Fruit fly (Drosophila melanogaster): Measurements from ENCODE around the gene Naa40.

The Naa40 gene

DNA sequence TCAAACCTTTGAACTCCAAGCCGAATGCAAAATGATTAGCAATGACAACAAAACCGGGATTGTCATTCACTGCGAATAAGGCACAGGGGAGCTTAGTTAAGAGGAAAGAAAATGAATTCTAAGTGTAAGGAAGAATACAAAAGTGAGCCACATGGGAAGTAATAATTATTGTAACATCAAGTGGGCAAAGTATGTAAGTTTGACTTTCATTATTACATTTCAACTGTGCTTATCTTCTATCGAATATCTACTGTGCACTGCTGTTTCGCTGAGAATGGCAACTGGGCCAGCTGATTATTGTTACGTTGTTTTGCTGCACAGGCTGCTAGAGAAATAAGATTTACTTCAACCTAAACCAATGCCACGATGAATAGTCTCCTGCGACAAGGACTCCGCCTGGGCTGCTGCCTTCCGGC is 11.9 kb upstream of the Naa40 start, which contains the start of the genes CG7601 and CIA30 (continued):
- peak; percentile 99 for TF ChIP-seq ham (GFP tag; IDR thresholded peaks at IDR 0.05)
- TF ChIP-seq CG4282 (GFP tag; optimal IDR thresholded peaks at IDR 0.05): peak; percentile 95
- TF ChIP-seq CkIIα-i1 (GFP tag; IDR thresholded peaks at IDR 0.05): peak; percentile 100
- peak; percentile 99 for TF ChIP-seq Six4 (GFP tag; optimal IDR thresholded peaks at IDR 0.05)
- TF ChIP-seq CG43689 (GFP tag; IDR thresholded peaks at IDR 0.05): peak; percentile 100
- TF ChIP-seq CG13775 (GFP tag; optimal IDR thresholded peaks at IDR 0.05): peak; percentile 96
- peak; percentile 100 for TF ChIP-seq H2.0 (GFP tag; IDR thresholded peaks at IDR 0.05)
- TF ChIP-seq CG14667 (GFP tag; IDR thresholded peaks at IDR 0.05): peak; percentile 100
- TF ChIP-seq Opbp (GFP tag; IDR thresholded peaks at IDR 0.05; ENCODE audit: partially characterized antibody): no peak
- TF ChIP-seq caup (GFP tag; optimal IDR thresholded peaks at IDR 0.05; ENCODE audit: severe bottlenecking): peak; percentile 98
- peak; percentile 97 for TF ChIP-seq emc (GFP tag; optimal IDR thresholded peaks at IDR 0.05)
- TF ChIP-seq CG8388 (GFP tag; optimal IDR thresholded peaks at IDR 0.05): peak; percentile 96

DNA sequence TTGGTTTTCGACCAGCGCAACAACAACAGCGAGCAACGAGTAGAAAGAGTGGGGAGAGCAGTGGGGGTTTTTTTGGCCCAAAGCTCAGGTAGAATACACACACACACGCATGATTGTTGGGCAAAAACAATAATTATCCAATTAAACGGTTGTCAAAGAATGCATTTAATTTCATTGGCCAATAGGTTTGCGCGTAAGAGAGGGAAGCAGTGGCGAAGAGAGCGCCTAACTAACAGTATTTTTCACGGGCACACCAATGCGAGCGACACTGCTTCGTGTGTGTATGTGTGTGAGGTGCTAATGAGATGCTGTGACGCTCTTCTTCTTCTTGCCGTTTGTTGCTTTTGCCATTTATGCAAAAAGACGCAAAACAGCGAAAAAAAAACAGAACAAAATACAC is 1.5 kb upstream of the Naa40 start:
- TF ChIP-seq CG7786 (GFP tag; optimal IDR thresholded peaks at IDR 0.05): no peak
- no peak for TF ChIP-seq wor (GFP tag; IDR thresholded peaks at IDR 0.05)
- TF ChIP-seq vvl (GFP tag; IDR thresholded peaks at IDR 0.05): peak; percentile 38; the same call in 1 of the 2 replicates
- no peak for TF ChIP-seq CG12236 (GFP tag; optimal IDR thresholded peaks at IDR 0.05)
- no peak for TF ChIP-seq scrt (GFP tag; optimal IDR thresholded peaks at IDR 0.05)
- no peak for TF ChIP-seq Atf-2 (GFP tag; optimal IDR thresholded peaks at IDR 0.05)
- no peak for TF ChIP-seq PHDP (tag; optimal IDR thresholded peaks at IDR 0.05)
- TF ChIP-seq CG12942 (GFP tag; optimal IDR thresholded peaks at IDR 0.05): no peak
- TF ChIP-seq ttk (GFP tag; IDR thresholded peaks at IDR 0.05): no peak
- TF ChIP-seq Xbp1 (GFP tag; optimal IDR thresholded peaks at IDR 0.05): no peak
- TF ChIP-seq CG15601 (tag; optimal IDR thresholded peaks at IDR 0.05): no peak
- TF ChIP-seq Trl (optimal IDR thresholded peaks at IDR 0.05): peak; percentile 33 to 53
- no peak for TF ChIP-seq Trl (GFP tag; optimal IDR thresholded peaks at IDR 0.05)
- TF ChIP-seq Nf-YC (tag; optimal IDR thresholded peaks at IDR 0.05): peak; percentile 75
- peak; percentile 26 for TF ChIP-seq sens (GFP tag)
- no peak for TF ChIP-seq CG1792 (GFP tag; optimal IDR thresholded peaks at IDR 0.05)
- no peak for TF ChIP-seq ind (GFP tag; optimal IDR thresholded peaks at IDR 0.05)
- TF ChIP-seq Dad (GFP tag; optimal IDR thresholded peaks at IDR 0.05): no peak
- TF ChIP-seq CG13424 (tag; optimal IDR thresholded peaks at IDR 0.05): no peak
- TF ChIP-seq zen (tag; optimal IDR thresholded peaks at IDR 0.05): peak; percentile 49
- TF ChIP-seq ATbp (GFP tag; optimal IDR thresholded peaks at IDR 0.05): no peak
- TF ChIP-seq cwo (GFP tag; optimal IDR thresholded peaks at IDR 0.05): no peak
- no peak for TF ChIP-seq D19B (GFP tag; optimal IDR thresholded peaks at IDR 0.05)
- no peak for TF ChIP-seq CG4328 (GFP tag; optimal IDR thresholded peaks at IDR 0.05)
- TF ChIP-seq CG4404 (GFP tag; IDR thresholded peaks at IDR 0.05): no peak
- TF ChIP-seq Fer2 (tag; optimal IDR thresholded peaks at IDR 0.05): no peak
- no peak for TF ChIP-seq gcm2 (GFP tag; optimal IDR thresholded peaks at IDR 0.05)
- no peak for TF ChIP-seq CG14014 (GFP tag; IDR thresholded peaks at IDR 0.05)
- no peak for TF ChIP-seq CG3407 (GFP tag; optimal IDR thresholded peaks at IDR 0.05)
- no peak for TF ChIP-seq kay (GFP tag; optimal IDR thresholded peaks at IDR 0.05)
- no peak for TF ChIP-seq CG8478 (optimal IDR thresholded peaks at IDR 0.05)
- TF ChIP-seq CkIIα-i1 (GFP tag; IDR thresholded peaks at IDR 0.05): no peak
- TF ChIP-seq chinmo (GFP tag; IDR thresholded peaks at IDR 0.05; ENCODE audit: partially characterized antibody): 0 out of 4 replicates have a peak, but pooled peaks have one; percentile 52
- TF ChIP-seq Nf-YB (GFP tag; optimal IDR thresholded peaks at IDR 0.05): peak; percentile 76
- no peak for TF ChIP-seq slbo (GFP tag; IDR thresholded peaks at IDR 0.05)
- no peak for TF ChIP-seq Usf (GFP tag; optimal IDR thresholded peaks at IDR 0.05)
- TF ChIP-seq CG1024 (GFP tag; IDR thresholded peaks at IDR 0.05): no peak
- TF ChIP-seq CG2129 (GFP tag; IDR thresholded peaks at IDR 0.05; ENCODE audit: partially characterized antibody): no peak
- TF ChIP-seq dati (GFP tag; IDR thresholded peaks at IDR 0.05): no peak
- TF ChIP-seq cg (GFP tag; optimal IDR thresholded peaks at IDR 0.05): peak; percentile 67
